Fruit fly (Drosophila melanogaster): Measurements from ENCODE around the gene Gld.
A peak's percentile ranks its signal among the peaks of the same experiment; 100 is the strongest.

Gene Gld

dm6 chr3R:7246889-7247288, 18.6 kb downstream of the Gld start, which contains the start of the genes Noc3 and CG10053 (continued):
- TF ChIP-seq caup (GFP tag; optimal IDR thresholded peaks at IDR 0.05; ENCODE audit: severe bottlenecking) (no peak), CG8388 (GFP tag; optimal IDR thresholded peaks at IDR 0.05) (no peak), peb (GFP tag; IDR thresholded peaks at IDR 0.05) (no peak), BEAF-32 (GFP tag; optimal IDR thresholded peaks at IDR 0.05) (peak; percentile 37), wor (GFP tag; IDR thresholded peaks at IDR 0.05) (no peak), nerfin-1 (tag; optimal IDR thresholded peaks at IDR 0.05) (no peak), Ets97D (GFP tag; optimal IDR thresholded peaks at IDR 0.05) (peak; percentile 54), exex (tag; optimal IDR thresholded peaks at IDR 0.05) (no peak), CG9797 (GFP tag; optimal IDR thresholded peaks at IDR 0.05) (peak; percentile 84), ham (GFP tag; IDR thresholded peaks at IDR 0.05) (no peak), CG13123 (GFP tag; optimal IDR thresholded peaks at IDR 0.05) (no peak), CG1233 (GFP tag; optimal IDR thresholded peaks at IDR 0.05) (no peak), pzg (GFP tag; optimal IDR thresholded peaks at IDR 0.05) (peak; percentile 60), CG13894 (tag; optimal IDR thresholded peaks at IDR 0.05) (no peak), Dll (GFP tag; IDR thresholded peaks at IDR 0.05; ENCODE audit: partially characterized antibody) (0 out of 4 replicates have a peak, but pooled peaks have one; percentile 38), Adf1 (GFP tag; IDR thresholded peaks at IDR 0.05) (no peak), MBD-R2 (GFP tag; IDR thresholded peaks at IDR 0.05) (peak; percentile 68), CG17359 (tag; optimal IDR thresholded peaks at IDR 0.05) (no peak), Dad (GFP tag; optimal IDR thresholded peaks at IDR 0.05) (no peak), Opbp (GFP tag; IDR thresholded peaks at IDR 0.05; ENCODE audit: partially characterized antibody) (no peak), kay (GFP tag; optimal IDR thresholded peaks at IDR 0.05) (no peak), CG16779 (GFP tag; IDR thresholded peaks at IDR 0.05) (no peak), CG17612 (GFP tag; IDR thresholded peaks at IDR 0.05) (no peak), trem (tag; optimal IDR thresholded peaks at IDR 0.05) (peak; percentile 99), sens (GFP tag) (peak; percentile 48), dm (GFP tag; optimal IDR thresholded peaks at IDR 0.05) (peak; percentile 96), lab (GFP tag; optimal IDR thresholded peaks at IDR 0.05) (no peak), crp (GFP tag; optimal IDR thresholded peaks at IDR 0.05) (peak; percentile 81 to 93), CG10366 (GFP tag; IDR thresholded peaks at IDR 0.05) (no peak), z (GFP tag; IDR thresholded peaks at IDR 0.05) (no peak), phol (tag; optimal IDR thresholded peaks at IDR 0.05) (peak; percentile 6), twi (tag; optimal IDR thresholded peaks at IDR 0.05) (no peak), tap (tag; optimal IDR thresholded peaks at IDR 0.05) (no peak), CG30020 (tag; optimal IDR thresholded peaks at IDR 0.05) (peak; percentile 65), row (GFP tag; IDR thresholded peaks at IDR 0.05) (peak; percentile 35; the same call in 1 of the 3 replicates), nmo (GFP tag; optimal IDR thresholded peaks at IDR 0.05) (peak; percentile 37), CG2116 (GFP tag; optimal IDR thresholded peaks at IDR 0.05) (peak; percentile 45), CG11093 (GFP tag; IDR thresholded peaks at IDR 0.05) (no peak), CG31365 (tag; optimal IDR thresholded peaks at IDR 0.05) (no peak), CG7963 (GFP tag; IDR thresholded peaks at IDR 0.05; ENCODE audit: partially characterized antibody) (no peak), CG10431 (GFP tag; optimal IDR thresholded peaks at IDR 0.05) (no peak), unpg (GFP tag; optimal IDR thresholded peaks at IDR 0.05) (no peak), YL-1 (GFP tag; optimal IDR thresholded peaks at IDR 0.05) (peak; percentile 79), Bteb2 (GFP tag; optimal IDR thresholded peaks at IDR 0.05) (no peak), Dp (GFP tag; optimal IDR thresholded peaks at IDR 0.05) (peak; percentile 10), pb (GFP tag; optimal IDR thresholded peaks at IDR 0.05) (no peak), stwl (tag; optimal IDR thresholded peaks at IDR 0.05) (peak; percentile 82), Dref (GFP tag; IDR thresholded peaks at IDR 0.05) (0 out of 2 replicates have a peak, but pooled peaks have one; percentile 23), Usf (GFP tag; optimal IDR thresholded peaks at IDR 0.05) (no peak), CG2712 (tag; optimal IDR thresholded peaks at IDR 0.05) (no peak)
